Worm (Caenorhabditis elegans): ENCODE results near the gene bcat-1.

DNA sequence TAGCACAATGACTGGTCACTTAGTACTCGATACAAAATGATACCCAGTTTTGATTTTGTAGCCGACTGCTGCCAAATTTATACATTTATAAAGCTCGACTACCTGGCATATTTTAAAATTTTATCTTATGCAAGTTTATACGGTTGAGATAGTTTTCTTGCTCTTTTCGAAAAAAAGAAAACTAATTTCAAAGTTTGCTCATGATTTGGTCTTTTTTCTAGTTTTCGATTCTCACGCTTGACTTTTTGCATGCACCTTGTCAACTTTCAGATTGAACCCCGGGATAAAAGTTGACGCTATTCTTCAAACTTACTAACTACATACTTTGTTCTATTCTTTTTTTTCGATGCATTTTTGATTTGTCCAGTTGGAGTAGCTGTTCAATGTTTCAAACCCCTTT, 49.7 kb downstream of the bcat-1 start:
- TF ChIP-seq ama-1 (optimal IDR thresholded peaks at IDR 0.05) = no peak
- TF ChIP-seq scrt-1 (GFP tag; IDR thresholded peaks at IDR 0.05) = no peak
- no peak for TF ChIP-seq ceh-36 (tag; optimal IDR thresholded peaks at IDR 0.05)
- no peak for TF ChIP-seq tbx-11 (GFP tag; IDR thresholded peaks at IDR 0.05)
- no peak for TF ChIP-seq F13C5.2 (tag; optimal IDR thresholded peaks at IDR 0.05)

Data from whole organism, early embryonic.